Worm (Caenorhabditis elegans): ENCODE measurements around the gene F56D6.9.
"Not testable (repeated sequence)": the region's sequence is repeated elsewhere in the genome, so short reads cannot be mapped to it uniquely, and the experiment has no call there.

Gene F56D6.9

ce11 chrIV:3926117-3926516 is 34.0 kb downstream of the F56D6.9 start, which contains the start of gene clec-68:
Gene clec-68, plus strand, starts transcription at chrIV:3926417.
- no peak for TF ChIP-seq tbx-8 (GFP tag; optimal IDR thresholded peaks at IDR 0.05)
- TF ChIP-seq nhr-2 (tag; optimal IDR thresholded peaks at IDR 0.05), result no peak
- TF ChIP-seq ceh-83 (GFP tag; optimal IDR thresholded peaks at IDR 0.05), result no peak
- TF ChIP-seq unc-39 (tag; optimal IDR thresholded peaks at IDR 0.05), result no peak
- no peak for TF ChIP-seq drap-1 (GFP tag; optimal IDR thresholded peaks at IDR 0.05)
- no peak for TF ChIP-seq M03D4.4 (tag; optimal IDR thresholded peaks at IDR 0.05)
- no peak for TF ChIP-seq lin-13 (tag; optimal IDR thresholded peaks at IDR 0.05)
- no peak for TF ChIP-seq hlh-1 (tag; optimal IDR thresholded peaks at IDR 0.05)
- no peak for TF ChIP-seq nhr-12 (tag; optimal IDR thresholded peaks at IDR 0.05)
- no peak for TF ChIP-seq snpc-4 (tag; optimal IDR thresholded peaks at IDR 0.05)
- TF ChIP-seq mep-1 (tag; optimal IDR thresholded peaks at IDR 0.05), result no peak
- no peak for TF ChIP-seq sem-2 (GFP tag; optimal IDR thresholded peaks at IDR 0.05)

ce11 chrIV:3932408-3932807 is 40.3 kb downstream of the F56D6.9 start, which contains the start of gene clec-70:
Gene clec-70, plus strand, starts transcription at chrIV:3932708.
- TF ChIP-seq elt-3 (tag; optimal IDR thresholded peaks at IDR 0.05); flh-1 (GFP tag; optimal IDR thresholded peaks at IDR 0.05); bed-3 (GFP tag; optimal IDR thresholded peaks at IDR 0.05): not testable (repeated sequence)

ce11 chrIV:3937097-3937496 is 45.0 kb downstream of the F56D6.9 start, which contains the start of gene clec-71:
Gene clec-71, plus strand, starts transcription at chrIV:3937458.
- no peak for TF ChIP-seq ces-1 (GFP tag; optimal IDR thresholded peaks at IDR 0.05)
- no peak for TF ChIP-seq lin-13 (tag; optimal IDR thresholded peaks at IDR 0.05)
- TF ChIP-seq nhr-28 (tag; optimal IDR thresholded peaks at IDR 0.05), result no peak
- TF ChIP-seq sem-2 (GFP tag; optimal IDR thresholded peaks at IDR 0.05), result no peak
- TF ChIP-seq flh-1 (GFP tag; optimal IDR thresholded peaks at IDR 0.05), result no peak
- TF ChIP-seq elt-3 (tag; optimal IDR thresholded peaks at IDR 0.05), result no peak
- no peak for TF ChIP-seq nhr-2 (tag; optimal IDR thresholded peaks at IDR 0.05)
- TF ChIP-seq drap-1 (GFP tag; optimal IDR thresholded peaks at IDR 0.05), result no peak
- TF ChIP-seq ztf-11 (tag; optimal IDR thresholded peaks at IDR 0.05), result no peak
- no peak for TF ChIP-seq M03D4.4 (tag; optimal IDR thresholded peaks at IDR 0.05)
- TF ChIP-seq sptf-1 (tag; optimal IDR thresholded peaks at IDR 0.05), result no peak
- TF ChIP-seq unc-62 (GFP tag; optimal IDR thresholded peaks at IDR 0.05), result no peak
- TF ChIP-seq ceh-83 (GFP tag; optimal IDR thresholded peaks at IDR 0.05), result no peak
- TF ChIP-seq snpc-4 (tag; optimal IDR thresholded peaks at IDR 0.05), result no peak
- no peak for TF ChIP-seq tbx-8 (GFP tag; optimal IDR thresholded peaks at IDR 0.05)
- TF ChIP-seq zip-8 (tag; optimal IDR thresholded peaks at IDR 0.05), result no peak
- TF ChIP-seq bed-3 (GFP tag; optimal IDR thresholded peaks at IDR 0.05), result no peak

- no peak for TF ChIP-seq mep-1 (tag; optimal IDR thresholded peaks at IDR 0.05)
- TF ChIP-seq drap-1 (GFP tag; optimal IDR thresholded peaks at IDR 0.05), result no peak
- no peak for TF ChIP-seq bed-3 (GFP tag; optimal IDR thresholded peaks at IDR 0.05)
- no peak for TF ChIP-seq elt-1 (tag; optimal IDR thresholded peaks at IDR 0.05; ENCODE audit: borderline replicate concordance, insufficient read depth)
- no peak for TF ChIP-seq snpc-4 (tag; optimal IDR thresholded peaks at IDR 0.05)
- no peak for TF ChIP-seq mls-2 (tag; optimal IDR thresholded peaks at IDR 0.05)
Measured at ce11 chrIV:3941658-3942328, 49.7 kb downstream of the F56D6.9 start, which contains the start of gene clec-174. Gene clec-174, minus strand, starts transcription at chrIV:3941708.
